Worm (Caenorhabditis elegans) whole organism, young adult: Measurements from ENCODE around the gene bus-19.

Source experiments
- C06A6.2 ChIP-seq: fragments of 200-800 bp; sonication (Bioruptor generic); conservative IDR thresholded peaks from 2 replicates; pipeline ENCODE4 v1.3.6; 2022; ENCODE audit warnings: missing genetic modification characterization, missing compliant biosample characterization
- akir-1 ChIP-seq: fragments of 200-800 bp; sonication (Bioruptor generic); optimal IDR thresholded peaks from 2 replicates; lab custom pipeline; 2018; ENCODE audit warnings: mild to moderate bottlenecking, missing genetic modification characterization, moderate library complexity, missing compliant biosample characterization
- athp-1 ChIP-seq: sonication (generic microtip); optimal IDR thresholded peaks from 2 replicates; lab custom pipeline; 2017; ENCODE audit warnings: mild to moderate bottlenecking, missing genetic modification characterization, missing compliant biosample characterization
- ets-4 ChIP-seq: fragments of 200-800 bp; sonication (Bioruptor generic); optimal IDR thresholded peaks from 2 replicates; lab custom pipeline; 2018; ENCODE audit warnings: mild to moderate bottlenecking, missing genetic modification characterization, missing compliant biosample characterization
- lin-35 ChIP-seq, 3 experiments: fragments of 150-350 bp in 2 of 3; sonication (generic microtip) in 1 of 3; optimal IDR thresholded peaks; 2 replicates each; lab custom pipeline; 2014 to 2018; ENCODE audit warnings: missing biosample characterization in 3 of 3, missing genetic modification characterization in 3 of 3, missing genetic modification reagents in 3 of 3

- TF ChIP-seq lin-35 (GFP tag; optimal IDR thresholded peaks at IDR 0.05; lab: Kevin White, UChicago) (no peak), C06A6.2 (GFP tag; lab: Robert Waterston, UW) (no peak), ets-4 (GFP tag; lab: Kevin White, UChicago) (no peak), akir-1 (GFP tag; lab: Kevin White, UChicago) (no peak), athp-1 (tag; lab: Kevin White, UChicago) (no peak)
These were observed 34.9 kb downstream of the bus-19 start, which contains the start of gene ttr-29 for ce11 chrV:12906732-12907131.
